Fruit fly (Drosophila melanogaster) whole organism, embryonic: ENCODE data around the gene CG7912.
A peak's percentile ranks its signal among the peaks of the same experiment; 100 is the strongest.

ENCODE experiments used
- Abd-B ChIP-seq: fragments of 200-800 bp; sonication (Bioruptor generic); optimal IDR thresholded peaks from 2 replicates; lab custom pipeline; 2018; ENCODE audit warnings: missing biosample characterization, mild to moderate bottlenecking, missing genetic modification characterization, moderate library complexity
- Asciz ChIP-seq: fragments of 200-800 bp; sonication (Bioruptor generic); optimal IDR thresholded peaks from 2 replicates; lab custom pipeline; 2017; ENCODE audit warnings: missing biosample characterization, mild to moderate bottlenecking, missing genetic modification characterization, missing genetic modification reagents
- B-H1 ChIP-seq: fragments of 200-800 bp; sonication (Bioruptor generic); IDR thresholded peaks from 3 replicates; pipeline ENCODE4 v1.3.6; 2022; ENCODE audit warnings: missing biosample characterization, missing genetic modification characterization
- CG10267 ChIP-seq: fragments of 200-800 bp; sonication (Bioruptor generic); optimal IDR thresholded peaks from 2 replicates; lab custom pipeline; 2018; ENCODE audit warnings: missing biosample characterization, mild to moderate bottlenecking, missing genetic modification characterization, moderate library complexity
- CG11695 ChIP-seq: fragments of 200-800 bp; sonication (Bioruptor generic); IDR thresholded peaks from 3 replicates; pipeline ENCODE4 v1.3.6; 2022; ENCODE audit warnings: missing biosample characterization, missing genetic modification characterization
- CG13894 ChIP-seq: fragments of 200-800 bp; sonication (Bioruptor generic); optimal IDR thresholded peaks from 3 replicates; lab custom pipeline; 2018; ENCODE audit warnings: missing biosample characterization, mild to moderate bottlenecking, missing genetic modification characterization, moderate library complexity
- CG14667 ChIP-seq: fragments of 200-800 bp; sonication (Bioruptor generic); IDR thresholded peaks from 2 replicates; pipeline ENCODE4 v1.3.6; 2022; ENCODE audit warnings: missing biosample characterization, missing genetic modification characterization
- CG15073 ChIP-seq: fragments of 200-800 bp; sonication (Bioruptor generic); optimal IDR thresholded peaks from 2 replicates; lab custom pipeline; 2016; ENCODE audit warnings: missing biosample characterization, missing genetic modification characterization
- CG18764 ChIP-seq: fragments of 200-800 bp; sonication (Bioruptor generic); optimal IDR thresholded peaks from 3 replicates; lab custom pipeline; 2016; ENCODE audit warnings: missing biosample characterization, missing genetic modification characterization
- CG2129 ChIP-seq: fragments of 200-800 bp; sonication (Bioruptor generic); IDR thresholded peaks from 2 replicates; pipeline ENCODE4 v1.3.6; 2022; ENCODE audit warnings: missing biosample characterization, missing genetic modification characterization; ENCODE audit not compliant: partially characterized antibody
- CG2199 ChIP-seq: fragments of 200-800 bp; sonication (Bioruptor generic); IDR thresholded peaks from 3 replicates; pipeline ENCODE4 v1.3.6; 2022; ENCODE audit warnings: missing biosample characterization, missing genetic modification characterization
- CG2202 ChIP-seq: fragments of 200-800 bp; sonication (Bioruptor generic); optimal IDR thresholded peaks from 2 replicates; lab custom pipeline; 2018; ENCODE audit warnings: missing biosample characterization, mild to moderate bottlenecking, missing genetic modification characterization
- CG2678 ChIP-seq: fragments of 200-800 bp; sonication (Bioruptor generic); optimal IDR thresholded peaks from 3 replicates; lab custom pipeline; 2019; ENCODE audit warnings: missing biosample characterization, mild to moderate bottlenecking, missing genetic modification characterization, moderate library complexity
- CG34422 ChIP-seq: fragments of 200-800 bp; sonication (Bioruptor generic); IDR thresholded peaks from 3 replicates; pipeline ENCODE4 v1.3.6; 2022; ENCODE audit warnings: missing biosample characterization, missing genetic modification characterization
- CG3847 ChIP-seq: fragments of 200-800 bp; sonication (Bioruptor generic); IDR thresholded peaks from 2 replicates; pipeline ENCODE4 v1.3.6; 2022; ENCODE audit warnings: missing biosample characterization, missing genetic modification characterization
- CG4424 ChIP-seq: fragments of 200-800 bp; sonication (Bioruptor generic); optimal IDR thresholded peaks from 3 replicates; lab custom pipeline; 2016; ENCODE audit warnings: missing biosample characterization, missing genetic modification characterization
- CG6683 ChIP-seq: fragments of 200-800 bp; sonication (Bioruptor generic); optimal IDR thresholded peaks from 2 replicates; lab custom pipeline; 2017; ENCODE audit warnings: missing biosample characterization, mild to moderate bottlenecking, missing genetic modification characterization, missing genetic modification reagents
- CG7271 ChIP-seq: fragments of 200-800 bp; sonication (Bioruptor generic); optimal IDR thresholded peaks from 2 replicates; lab custom pipeline; 2018; ENCODE audit warnings: missing biosample characterization, mild to moderate bottlenecking, missing genetic modification characterization, moderate library complexity
- CG7372 ChIP-seq: fragments of 200-800 bp; sonication (Bioruptor generic); IDR thresholded peaks from 2 replicates; pipeline ENCODE4 v1.3.6; 2022; ENCODE audit warnings: missing biosample characterization, missing genetic modification characterization
- CG8089 ChIP-seq: fragments of 200-800 bp; sonication (Bioruptor generic); optimal IDR thresholded peaks from 3 replicates; lab custom pipeline; 2016; ENCODE audit warnings: missing biosample characterization, missing genetic modification characterization
- CG8388 ChIP-seq: fragments of 200-800 bp; sonication (Bioruptor generic); optimal IDR thresholded peaks from 2 replicates; lab custom pipeline; 2019; ENCODE audit warnings: missing biosample characterization, mild to moderate bottlenecking, missing genetic modification characterization, moderate library complexity
- CG9215 ChIP-seq: fragments of 200-800 bp; sonication (Bioruptor generic); IDR thresholded peaks from 2 replicates; pipeline ENCODE4 v1.3.6; 2022; ENCODE audit warnings: missing biosample characterization, missing genetic modification characterization
- CG9876 ChIP-seq: fragments of 200-800 bp; sonication (Bioruptor generic); optimal IDR thresholded peaks from 2 replicates; lab custom pipeline; 2016; ENCODE audit warnings: missing biosample characterization, missing genetic modification characterization
- CrebB ChIP-seq: fragments of 200-800 bp; sonication (Bioruptor generic); optimal IDR thresholded peaks from 3 replicates; lab custom pipeline; 2018; ENCODE audit warnings: missing biosample characterization, mild to moderate bottlenecking, missing genetic modification characterization
- Deaf1 ChIP-seq: fragments of 200-800 bp; optimal IDR thresholded peaks from 3 replicates; lab custom pipeline; 2019; ENCODE audit warnings: missing biosample characterization, mild to moderate bottlenecking, missing genetic modification characterization, moderate library complexity
- Dek ChIP-seq: fragments of 200-800 bp; sonication (Bioruptor generic); optimal IDR thresholded peaks from 3 replicates; lab custom pipeline; 2019; ENCODE audit warnings: missing biosample characterization, mild to moderate bottlenecking, missing genetic modification characterization, moderate library complexity
- Dip2 ChIP-seq: fragments of 200-800 bp; sonication (Bioruptor generic); IDR thresholded peaks from 2 replicates; pipeline ENCODE4 v1.3.6; 2022; ENCODE audit warnings: missing biosample characterization, missing genetic modification characterization
- Gug ChIP-seq: fragments of 200-800 bp; sonication (Bioruptor generic); IDR thresholded peaks from 4 replicates; pipeline ENCODE4 v1.3.6; 2022; ENCODE audit warnings: missing biosample characterization, missing genetic modification characterization
- H15 ChIP-seq: fragments of 200-800 bp; sonication (Bioruptor generic); IDR thresholded peaks from 3 replicates; pipeline ENCODE4 v1.3.6; 2022; ENCODE audit warnings: missing biosample characterization, missing genetic modification characterization
- HHEX ChIP-seq: fragments of 200-800 bp; sonication (Bioruptor generic); optimal IDR thresholded peaks from 3 replicates; lab custom pipeline; 2017; ENCODE audit warnings: missing biosample characterization, mild to moderate bottlenecking, missing genetic modification characterization, missing genetic modification reagents
- Hr3 ChIP-seq: fragments of 200-800 bp; sonication (Bioruptor generic); optimal IDR thresholded peaks from 3 replicates; lab custom pipeline; 2016; ENCODE audit warnings: missing biosample characterization, missing genetic modification characterization
- Lim3 ChIP-seq: fragments of 200-800 bp; sonication (Bioruptor generic); IDR thresholded peaks from 2 replicates; pipeline ENCODE4 v1.3.6; 2022; ENCODE audit warnings: missing biosample characterization, missing genetic modification characterization
- NK7.1 ChIP-seq: fragments of 200-800 bp; sonication (Bioruptor generic); optimal IDR thresholded peaks from 3 replicates; lab custom pipeline; 2016; ENCODE audit warnings: missing biosample characterization, missing genetic modification characterization
- Nf-YB ChIP-seq: fragments of 200-800 bp; sonication (Bioruptor generic); optimal IDR thresholded peaks from 3 replicates; lab custom pipeline; 2019; ENCODE audit warnings: missing biosample characterization, mild to moderate bottlenecking, missing genetic modification characterization, moderate library complexity
- NfI ChIP-seq: fragments of 200-800 bp; sonication (Bioruptor generic); optimal IDR thresholded peaks from 3 replicates; lab custom pipeline; 2018; ENCODE audit warnings: missing biosample characterization, mild to moderate bottlenecking, missing genetic modification characterization, moderate library complexity
- Opbp ChIP-seq: fragments of 200-800 bp; sonication (Bioruptor generic); IDR thresholded peaks from 3 replicates; pipeline ENCODE4 v1.3.6; 2022; ENCODE audit warnings: missing biosample characterization, missing genetic modification characterization; ENCODE audit not compliant: partially characterized antibody
- Sin3A ChIP-seq: fragments of >200 bp; optimal IDR thresholded peaks from 2 replicates; lab custom pipeline; 2018
- ac ChIP-seq: fragments of 200-800 bp; sonication (Bioruptor generic); optimal IDR thresholded peaks from 3 replicates; lab custom pipeline; 2017; ENCODE audit warnings: missing biosample characterization, mild to moderate bottlenecking, missing genetic modification characterization
- ash1 ChIP-seq: fragments of 200-800 bp; sonication (Bioruptor generic); optimal IDR thresholded peaks from 2 replicates; lab custom pipeline; 2018; ENCODE audit warnings: missing biosample characterization, mild to moderate bottlenecking, missing genetic modification characterization
- bcd ChIP-seq: fragments of 200-800 bp; sonication (Bioruptor generic); optimal IDR thresholded peaks from 2 replicates; lab custom pipeline; 2017; ENCODE audit warnings: missing biosample characterization, mild to moderate bottlenecking, missing genetic modification characterization
- caup ChIP-seq: fragments of 200-800 bp; sonication (Bioruptor generic); optimal IDR thresholded peaks from 3 replicates; lab custom pipeline; 2017; ENCODE audit warnings: missing biosample characterization, mild to moderate bottlenecking, missing genetic modification characterization, moderate library complexity; ENCODE audit not compliant: severe bottlenecking
- crol ChIP-seq: fragments of 200-800 bp; sonication (Bioruptor generic); IDR thresholded peaks from 2 replicates; pipeline ENCODE4 v1.3.6; 2022; ENCODE audit warnings: missing biosample characterization, missing genetic modification characterization
- dimm ChIP-seq: fragments of 200-800 bp; sonication (Bioruptor generic); IDR thresholded peaks from 2 replicates; pipeline ENCODE4 v1.3.6; 2022; ENCODE audit warnings: missing biosample characterization, missing genetic modification characterization
- dysf ChIP-seq: fragments of 200-800 bp; sonication (Bioruptor generic); IDR thresholded peaks from 3 replicates; pipeline ENCODE4 v1.3.6; 2022; ENCODE audit warnings: missing biosample characterization, missing genetic modification characterization
- fu2 ChIP-seq: fragments of 200-800 bp; sonication (Bioruptor generic); optimal IDR thresholded peaks from 2 replicates; lab custom pipeline; 2016; ENCODE audit warnings: missing biosample characterization, missing genetic modification characterization
- lbe ChIP-seq: fragments of 200-800 bp; sonication (Bioruptor generic); optimal IDR thresholded peaks from 2 replicates; lab custom pipeline; 2016; ENCODE audit warnings: missing biosample characterization, mild to moderate bottlenecking, missing genetic modification characterization
- mam ChIP-seq: fragments of 200-800 bp; sonication (Bioruptor generic); optimal IDR thresholded peaks from 3 replicates; lab custom pipeline; 2016; ENCODE audit warnings: missing biosample characterization, missing genetic modification characterization
- p53 ChIP-seq: fragments of 200-800 bp; sonication (Bioruptor generic); optimal IDR thresholded peaks from 2 replicates; lab custom pipeline; 2016; ENCODE audit warnings: missing biosample characterization, missing genetic modification characterization
- sr ChIP-seq: fragments of 200-800 bp; sonication (Bioruptor generic); IDR thresholded peaks from 3 replicates; pipeline ENCODE4 v1.3.6; 2022; ENCODE audit warnings: missing biosample characterization, missing genetic modification characterization
- ssp ChIP-seq: fragments of 200-800 bp; sonication (Bioruptor generic); IDR thresholded peaks from 2 replicates; pipeline ENCODE4 v1.3.6; 2022; ENCODE audit warnings: missing biosample characterization, missing genetic modification characterization
- toy ChIP-seq: fragments of 200-800 bp; sonication (Bioruptor generic); IDR thresholded peaks from 2 replicates; pipeline ENCODE4 v1.3.6; 2022; ENCODE audit warnings: missing biosample characterization, missing genetic modification characterization
- ttk ChIP-seq: fragments of 200-800 bp; sonication (Bioruptor generic); IDR thresholded peaks from 2 replicates; pipeline ENCODE4 v2.1.2; 2022; ENCODE audit warnings: missing biosample characterization, missing genetic modification characterization
- twi ChIP-seq: fragments of 200-800 bp; optimal IDR thresholded peaks from 2 replicates; lab custom pipeline; 2019; ENCODE audit warnings: missing biosample characterization, mild to moderate bottlenecking, missing genetic modification characterization, moderate library complexity

CG7912 gene

dm6 chr3R:29978595-29978994 is 30.4 kb downstream of the CG7912 start (continued):
- peak; percentile 37 for TF ChIP-seq caup (GFP tag; lab: Kevin White, UChicago)
- no peak for TF ChIP-seq CG14667
- no peak for TF ChIP-seq CG2199 (GFP tag; lab: Robert Waterston, UW)
- TF ChIP-seq Gug (GFP tag; lab: Robert Waterston, UW): peak; percentile 4; the same call in 1 of the 4 replicates
- TF ChIP-seq toy (GFP tag; lab: Robert Waterston, UW): no peak
- peak; percentile 1 for TF ChIP-seq Deaf1
- TF ChIP-seq NfI (GFP tag; lab: Kevin White, UChicago): peak; percentile 18
- TF ChIP-seq bcd (GFP tag; lab: Kevin White, UChicago): peak; percentile 29
- no peak for TF ChIP-seq CG7372
- TF ChIP-seq dysf (GFP tag; lab: Robert Waterston, UW): peak; percentile 51; the same call in 1 of the 3 replicates
- no peak for TF ChIP-seq CG9876
- TF ChIP-seq ash1: no peak
- TF ChIP-seq crol (GFP tag; lab: Robert Waterston, UW): no peak
- TF ChIP-seq CG2202 (tag; lab: Kevin White, UChicago): no peak
- no peak for TF ChIP-seq H15 (GFP tag; lab: Robert Waterston, UW)
- no peak for TF ChIP-seq Sin3A (lab: Kevin White, UChicago)
- TF ChIP-seq CG7271 (tag; lab: Kevin White, UChicago): no peak
- TF ChIP-seq p53 (GFP tag; lab: Kevin White, UChicago): no peak
- no peak for TF ChIP-seq twi
- TF ChIP-seq ssp: no peak
- no peak for TF ChIP-seq Nf-YB
- no peak for TF ChIP-seq CG15073
- TF ChIP-seq Abd-B (GFP tag; lab: Kevin White, UChicago): no peak
- peak; percentile 29 for TF ChIP-seq mam (GFP tag; lab: Kevin White, UChicago)
- TF ChIP-seq sr (GFP tag; lab: Robert Waterston, UW): no peak
- TF ChIP-seq Dek (tag; lab: Kevin White, UChicago): no peak
- no peak for TF ChIP-seq dimm (GFP tag; lab: Robert Waterston, UW)
- no peak for TF ChIP-seq Lim3
- no peak for TF ChIP-seq Asciz (GFP tag; lab: Kevin White, UChicago)
- no peak for TF ChIP-seq CG10267
- TF ChIP-seq CG6683 (GFP tag; lab: Kevin White, UChicago): no peak
- TF ChIP-seq CG8388 (GFP tag; lab: Kevin White, UChicago): no peak
- no peak for TF ChIP-seq Hr3
- TF ChIP-seq CG2678: peak; percentile 66
- TF ChIP-seq B-H1 (GFP tag; lab: Robert Waterston, UW): no peak
- no peak for TF ChIP-seq NK7.1 (GFP tag; lab: Kevin White, UChicago)
- TF ChIP-seq CrebB: no peak
- no peak for TF ChIP-seq CG8089
- TF ChIP-seq HHEX (GFP tag; lab: Kevin White, UChicago): peak; percentile 41
- TF ChIP-seq Dip2 (GFP tag; lab: Robert Waterston, UW): no peak
- no peak for TF ChIP-seq ac (GFP tag; lab: Kevin White, UChicago)
- TF ChIP-seq CG11695 (GFP tag; lab: Robert Waterston, UW): no peak
- TF ChIP-seq CG9215 (GFP tag; lab: Robert Waterston, UW): no peak
- TF ChIP-seq CG13894 (tag; lab: Kevin White, UChicago): no peak
- TF ChIP-seq fu2 (GFP tag; lab: Kevin White, UChicago): no peak
- TF ChIP-seq CG18764 (GFP tag; lab: Kevin White, UChicago): no peak
- TF ChIP-seq lbe (GFP tag; lab: Kevin White, UChicago): no peak
- TF ChIP-seq CG4424 (GFP tag; lab: Kevin White, UChicago): no peak
- TF ChIP-seq CG34422: 0 out of 3 replicates have a peak, but pooled peaks have one; percentile 20
- no peak for TF ChIP-seq CG2129 (GFP tag; lab: Robert Waterston, UW)
- TF ChIP-seq ttk (GFP tag; lab: Robert Waterston, UW): no peak
- TF ChIP-seq Opbp (GFP tag; lab: Robert Waterston, UW): no peak
- no peak for TF ChIP-seq CG3847 (GFP tag; lab: Robert Waterston, UW)
